Worm (Caenorhabditis elegans): ENCODE measurements around the gene Y39B6A.42.
"Not testable (repeated sequence)": the region's sequence is repeated elsewhere in the genome, so short reads cannot be mapped to it uniquely, and the experiment has no call there.

- not testable (repeated sequence) for TF ChIP-seq pha-4 (tag; optimal IDR thresholded peaks at IDR 0.05); tbx-7 (tag; optimal IDR thresholded peaks at IDR 0.05); elt-2 (tag; optimal IDR thresholded peaks at IDR 0.05); lin-11 (tag; optimal IDR thresholded peaks at IDR 0.05); nhr-11 (tag; optimal IDR thresholded peaks at IDR 0.05); ceh-18 (tag; optimal IDR thresholded peaks at IDR 0.05); ama-1 (optimal IDR thresholded peaks at IDR 0.05); ztf-16 (tag; optimal IDR thresholded peaks at IDR 0.05)
These were observed 15.2 kb upstream of the Y39B6A.42 start for ce11 chrV:18984656-18985055.
